Worm (Caenorhabditis elegans): ENCODE measurements around the gene fbxa-141.

fbxa-141 gene

ce11 chrX:14489945-14490344 is 22.8 kb downstream of the fbxa-141 start, which contains the start of gene his-24 (continued):
- no peak for TF ChIP-seq ztf-16 (tag; optimal IDR thresholded peaks at IDR 0.05)
- no peak for TF ChIP-seq fkh-10 (GFP tag; optimal IDR thresholded peaks at IDR 0.05)
- 0 out of 2 replicates have a peak, but pooled peaks have one; percentile 48 for TF ChIP-seq ceh-45 (GFP tag; IDR thresholded peaks at IDR 0.05)
- no peak for TF ChIP-seq syd-9 (tag; optimal IDR thresholded peaks at IDR 0.05)
- no peak for TF ChIP-seq tbx-7 (tag; optimal IDR thresholded peaks at IDR 0.05)
- no peak for TF ChIP-seq madf-2 (tag; optimal IDR thresholded peaks at IDR 0.05)
- no peak for TF ChIP-seq T23F11.4 (GFP tag; optimal IDR thresholded peaks at IDR 0.05)
- TF ChIP-seq tbx-2 (tag; optimal IDR thresholded peaks at IDR 0.05), result peak; percentile 43
- no peak for TF ChIP-seq ttx-3 (tag; optimal IDR thresholded peaks at IDR 0.05)
- peak; percentile 40 for TF ChIP-seq sdc-2 (tag; optimal IDR thresholded peaks at IDR 0.05)
- no peak for TF ChIP-seq K02D7.2 (tag; optimal IDR thresholded peaks at IDR 0.05)
- no peak for TF ChIP-seq hlh-15 (tag; optimal IDR thresholded peaks at IDR 0.05)
- no peak for TF ChIP-seq unc-3 (GFP tag; conservative IDR thresholded peaks at IDR 0.05)
- TF ChIP-seq unc-3 (tag; optimal IDR thresholded peaks at IDR 0.05), result no peak
- TF ChIP-seq fax-1 (tag; optimal IDR thresholded peaks at IDR 0.05), result no peak
- TF ChIP-seq ref-2 (tag; optimal IDR thresholded peaks at IDR 0.05), result peak; percentile 73
- TF ChIP-seq dve-1 (tag; optimal IDR thresholded peaks at IDR 0.05), result peak; percentile 54
- TF ChIP-seq dmd-4 (tag; optimal IDR thresholded peaks at IDR 0.05; ENCODE audit: borderline replicate concordance), result no peak
- peak; percentile 75 for TF ChIP-seq unc-55 (GFP tag; optimal IDR thresholded peaks at IDR 0.05)
- TF ChIP-seq hlh-30 (tag; optimal IDR thresholded peaks at IDR 0.05; ENCODE audit: insufficient read depth), result no peak
- peak; percentile 63 for TF ChIP-seq ceh-18 (tag; optimal IDR thresholded peaks at IDR 0.05)
- TF ChIP-seq nfya-1 (tag; optimal IDR thresholded peaks at IDR 0.05), result peak; percentile 73
- no peak for TF ChIP-seq ceh-14 (tag; optimal IDR thresholded peaks at IDR 0.05)
- no peak for TF ChIP-seq hlh-13 (GFP tag; optimal IDR thresholded peaks at IDR 0.05)
- no peak for TF ChIP-seq sox-2 (GFP tag; IDR thresholded peaks at IDR 0.05)
- no peak for TF ChIP-seq ceh-48 (tag; optimal IDR thresholded peaks at IDR 0.05)
- no peak for TF ChIP-seq sox-4 (tag; optimal IDR thresholded peaks at IDR 0.05)
- no peak for TF ChIP-seq ceh-30 (tag; optimal IDR thresholded peaks at IDR 0.05)

- no peak for TF ChIP-seq sox-2 (GFP tag; IDR thresholded peaks at IDR 0.05)
- no peak for TF ChIP-seq ceh-48 (tag; optimal IDR thresholded peaks at IDR 0.05)
- TF ChIP-seq ets-4 (tag; optimal IDR thresholded peaks at IDR 0.05), result no peak
- TF ChIP-seq nhr-11 (tag; optimal IDR thresholded peaks at IDR 0.05), result no peak
- no peak for TF ChIP-seq pax-1 (tag; optimal IDR thresholded peaks at IDR 0.05)
These were observed 24.9 kb downstream of the fbxa-141 start for ce11 chrX:14487832-14488231.

- no peak for TF ChIP-seq unc-55 (GFP tag; optimal IDR thresholded peaks at IDR 0.05)
- TF ChIP-seq unc-42 (tag; optimal IDR thresholded peaks at IDR 0.05), result peak; percentile 49
These were observed 25.4 kb downstream of the fbxa-141 start for ce11 chrX:14487333-14487732.

ce11 chrX:14486503-14486902 is 26.2 kb downstream of the fbxa-141 start:
- TF ChIP-seq ztf-16 (tag; optimal IDR thresholded peaks at IDR 0.05) (peak; percentile 11), sdc-2 (tag; optimal IDR thresholded peaks at IDR 0.05) (peak; percentile 61), nfya-1 (tag; optimal IDR thresholded peaks at IDR 0.05) (peak; percentile 28), tbx-2 (tag; optimal IDR thresholded peaks at IDR 0.05) (peak; percentile 94), pha-2 (tag; optimal IDR thresholded peaks at IDR 0.05) (no peak), unc-86 (tag; optimal IDR thresholded peaks at IDR 0.05) (no peak), ets-4 (tag; optimal IDR thresholded peaks at IDR 0.05) (no peak), ceh-31 (tag; optimal IDR thresholded peaks at IDR 0.05) (peak; percentile 76), sox-2 (GFP tag; IDR thresholded peaks at IDR 0.05) (0 out of 2 replicates have a peak, but pooled peaks have one; percentile 7), elt-2 (tag; optimal IDR thresholded peaks at IDR 0.05) (peak; percentile 7), ref-2 (tag; optimal IDR thresholded peaks at IDR 0.05) (peak; percentile 84), ceh-30 (tag; optimal IDR thresholded peaks at IDR 0.05) (no peak)
